Fruit fly (Drosophila melanogaster) whole organism, embryonic: ENCODE data around the gene CG10587.

Experiments
- Bgb ChIP-seq: fragments of 200-800 bp; sonication (Bioruptor generic); IDR thresholded peaks from 2 replicates; pipeline ENCODE4 v1.3.6; 2022; ENCODE audit warnings: missing biosample characterization, missing genetic modification characterization; ENCODE audit not compliant: partially characterized antibody
- CG10209 ChIP-seq: fragments of 200-800 bp; sonication (Bioruptor generic); optimal IDR thresholded peaks from 3 replicates; lab custom pipeline; 2017; ENCODE audit warnings: missing biosample characterization, mild to moderate bottlenecking, missing genetic modification characterization, missing genetic modification reagents
- CG10366 ChIP-seq: fragments of 200-800 bp; sonication (Bioruptor generic); IDR thresholded peaks from 2 replicates; pipeline ENCODE4 v1.3.6; 2022; ENCODE audit warnings: missing biosample characterization, missing genetic modification characterization
- CG13624 ChIP-seq: fragments of 200-800 bp; sonication (Bioruptor generic); optimal IDR thresholded peaks from 2 replicates; lab custom pipeline; 2016; ENCODE audit warnings: missing biosample characterization, missing genetic modification characterization
- CG13775 ChIP-seq: fragments of 200-800 bp; sonication (Bioruptor generic); optimal IDR thresholded peaks from 3 replicates; lab custom pipeline; 2017; ENCODE audit warnings: missing biosample characterization, mild to moderate bottlenecking, missing genetic modification characterization
- CG17568 ChIP-seq: fragments of 200-800 bp; sonication (Bioruptor generic); optimal IDR thresholded peaks from 2 replicates; lab custom pipeline; 2018; ENCODE audit warnings: missing biosample characterization, mild to moderate bottlenecking, missing genetic modification characterization, moderate library complexity
- CG17829 ChIP-seq: fragments of 200-800 bp; optimal IDR thresholded peaks from 2 replicates; lab custom pipeline; 2019; ENCODE audit warnings: missing biosample characterization, mild to moderate bottlenecking, missing genetic modification characterization, moderate library complexity
- CG18262 ChIP-seq: fragments of 200-800 bp; optimal IDR thresholded peaks from 3 replicates; lab custom pipeline; 2019; ENCODE audit warnings: missing biosample characterization, mild to moderate bottlenecking, missing genetic modification characterization, moderate library complexity
- CG31388 ChIP-seq: fragments of 200-800 bp; sonication (Bioruptor generic); optimal IDR thresholded peaks from 2 replicates; lab custom pipeline; 2016; ENCODE audit warnings: missing biosample characterization, missing genetic modification characterization
- CG31441 ChIP-seq: fragments of 200-800 bp; sonication (Bioruptor generic); IDR thresholded peaks from 2 replicates; pipeline ENCODE4 v1.3.6; 2022; ENCODE audit warnings: missing biosample characterization, missing genetic modification characterization
- CG3163 ChIP-seq: fragments of 200-800 bp; sonication (Bioruptor generic); optimal IDR thresholded peaks from 3 replicates; lab custom pipeline; 2016; ENCODE audit warnings: missing biosample characterization, missing genetic modification characterization
- CG3995 ChIP-seq: fragments of 200-800 bp; sonication (Bioruptor generic); optimal IDR thresholded peaks from 3 replicates; lab custom pipeline; 2016; ENCODE audit warnings: missing biosample characterization, missing genetic modification characterization
- CTCF ChIP-seq: fragments of 200-800 bp; sonication (Bioruptor generic); optimal IDR thresholded peaks from 2 replicates; lab custom pipeline; 2017; ENCODE audit warnings: missing biosample characterization, mild to moderate bottlenecking, missing genetic modification characterization, moderate library complexity
- Dbx ChIP-seq: fragments of 200-800 bp; sonication (Bioruptor generic); IDR thresholded peaks from 3 replicates; pipeline ENCODE4 v1.3.6; 2022; ENCODE audit warnings: missing biosample characterization, missing genetic modification characterization
- Drgx ChIP-seq: fragments of 200-800 bp; sonication (Bioruptor generic); IDR thresholded peaks from 2 replicates; pipeline ENCODE4 v1.3.6; 2022; ENCODE audit warnings: missing biosample characterization, missing genetic modification characterization
- Ets65A ChIP-seq: fragments of 200-800 bp; sonication (Bioruptor generic); peaks from one replicate; lab custom pipeline; 2016; ENCODE audit warnings: missing biosample characterization, missing genetic modification characterization
- Scr ChIP-seq: fragments of 200-800 bp; sonication (Bioruptor generic); IDR thresholded peaks from 2 replicates; pipeline ENCODE4 v1.3.6; 2022; ENCODE audit warnings: missing biosample characterization, missing genetic modification characterization; ENCODE audit not compliant: partially characterized antibody
- bbx ChIP-seq: fragments of 200-800 bp; sonication (Bioruptor generic); IDR thresholded peaks from 2 replicates; pipeline ENCODE4 v1.3.6; 2022; ENCODE audit warnings: missing biosample characterization, missing genetic modification characterization; ENCODE audit not compliant: partially characterized antibody
- bigmax ChIP-seq: fragments of 200-800 bp; sonication (Bioruptor generic); optimal IDR thresholded peaks from 2 replicates; lab custom pipeline; 2018; ENCODE audit warnings: missing biosample characterization, mild to moderate bottlenecking, missing genetic modification characterization
- bsh ChIP-seq, 2 experiments: fragments of 200-800 bp; sonication (Bioruptor generic); optimal IDR thresholded peaks; 2 replicates each; lab custom pipeline; 2017 to 2018; ENCODE audit warnings: mild to moderate bottlenecking in 2 of 2, missing biosample characterization in 2 of 2, missing genetic modification characterization in 2 of 2, moderate library complexity in 1 of 2
- cg ChIP-seq: fragments of 200-800 bp; sonication (Bioruptor generic); optimal IDR thresholded peaks from 3 replicates; lab custom pipeline; 2019; ENCODE audit warnings: missing biosample characterization, mild to moderate bottlenecking, missing genetic modification characterization, moderate library complexity
- dan ChIP-seq: fragments of 200-800 bp; sonication (Bioruptor generic); IDR thresholded peaks from 2 replicates; pipeline ENCODE4 v1.3.6; 2022; ENCODE audit warnings: missing biosample characterization, missing genetic modification characterization
- dmrt99B ChIP-seq: fragments of 200-800 bp; sonication (Bioruptor generic); optimal IDR thresholded peaks from 2 replicates; lab custom pipeline; 2018; ENCODE audit warnings: missing biosample characterization, mild to moderate bottlenecking, missing genetic modification characterization, moderate library complexity
- jumu ChIP-seq: fragments of 200-800 bp; sonication (Bioruptor generic); optimal IDR thresholded peaks from 3 replicates; lab custom pipeline; 2016; ENCODE audit warnings: missing biosample characterization, missing genetic modification characterization
- nom ChIP-seq: fragments of 200-800 bp; sonication (Bioruptor generic); optimal IDR thresholded peaks from 2 replicates; lab custom pipeline; 2017; ENCODE audit warnings: missing biosample characterization, missing genetic modification characterization, mild to moderate bottlenecking, moderate library complexity, missing genetic modification reagents
- onecut ChIP-seq: fragments of 200-800 bp; sonication (Bioruptor generic); IDR thresholded peaks from 2 replicates; pipeline ENCODE4 v1.3.6; 2022; ENCODE audit warnings: missing biosample characterization, missing genetic modification characterization
- pan ChIP-seq, 4 experiments: fragments of >200 bp in 3 of 4; fragments of 200-800 bp in 1 of 4; sonication (Bioruptor generic) in 1 of 4; optimal IDR thresholded peaks in 3 of 4; IDR thresholded peaks in 1 of 4; 2 replicates each; pipeline versions ENCODE4 v1.3.6 to Lab custom; 2017 to 2022; ENCODE audit warnings: missing biosample characterization in 2 of 4, missing genetic modification characterization in 2 of 4, mixed read lengths in 1 of 4
- rib ChIP-seq: fragments of 200-800 bp; sonication (Bioruptor generic); IDR thresholded peaks from 2 replicates; pipeline ENCODE4 v1.3.6; 2022; ENCODE audit warnings: missing biosample characterization, missing genetic modification characterization
- sens ChIP-seq: fragments of 200-800 bp; sonication (Bioruptor generic); peaks from one replicate; lab custom pipeline; 2016; ENCODE audit warnings: missing biosample characterization, missing genetic modification characterization
- sr ChIP-seq: fragments of 200-800 bp; sonication (Bioruptor generic); IDR thresholded peaks from 3 replicates; pipeline ENCODE4 v1.3.6; 2022; ENCODE audit warnings: missing biosample characterization, missing genetic modification characterization
- stwl ChIP-seq: fragments of 200-800 bp; sonication (Bioruptor generic); optimal IDR thresholded peaks from 3 replicates; lab custom pipeline; 2018; ENCODE audit warnings: missing biosample characterization, mild to moderate bottlenecking, missing genetic modification characterization, moderate library complexity
- tll ChIP-seq, 2 experiments: fragments of 200-800 bp in 1 of 2; fragments of >200 bp in 1 of 2; sonication (Bioruptor generic) in 1 of 2; optimal IDR thresholded peaks; 2 replicates each; lab custom pipeline; 2017 to 2019; ENCODE audit warnings: missing biosample characterization in 2 of 2, missing genetic modification characterization in 2 of 2, mild to moderate bottlenecking in 1 of 2, moderate library complexity in 1 of 2
- zfh2 ChIP-seq: fragments of 200-800 bp; sonication (Bioruptor generic); optimal IDR thresholded peaks from 2 replicates; lab custom pipeline; 2016; ENCODE audit warnings: missing biosample characterization, missing genetic modification characterization

CG10587 gene

dm6 chr3L:21007364-21008254 lies 45.3 kb upstream of the CG10587 start (continued):
- TF ChIP-seq CG31441 (GFP tag; lab: Robert Waterston, UW) (no peak), CG17829 (tag; lab: Kevin White, UChicago) (no peak), jumu (GFP tag; lab: Kevin White, UChicago) (no peak), zfh2 (GFP tag; lab: Kevin White, UChicago) (no peak), CG3163 (GFP tag; lab: Kevin White, UChicago) (peak; percentile 67), CG31388 (GFP tag; lab: Kevin White, UChicago) (no peak), CG13775 (GFP tag; lab: Kevin White, UChicago) (peak; percentile 38), Scr (GFP tag; lab: Robert Waterston, UW) (no peak), CG10209 (GFP tag; lab: Kevin White, UChicago) (peak; percentile 61), CG18262 (tag; lab: Kevin White, UChicago) (no peak), cg (GFP tag; lab: Kevin White, UChicago) (peak; percentile 86), dmrt99B (no peak), dan (GFP tag; lab: Robert Waterston, UW) (no peak)
- TF ChIP-seq, all 482 proteins: peak for 106

dm6 chr3L:20999639-21000038 lies 37.3 kb upstream of the CG10587 start:
- no peak for TF ChIP-seq CG13624 (GFP tag; lab: Kevin White, UChicago)
- no peak for TF ChIP-seq tll (GFP tag; optimal IDR thresholded peaks at IDR 0.05; lab: Kevin White, UChicago)
- TF ChIP-seq Dbx (GFP tag; lab: Robert Waterston, UW) = 0 out of 3 replicates have a peak, but pooled peaks have one; percentile 15
- no peak for TF ChIP-seq sr (GFP tag; lab: Robert Waterston, UW)
- TF ChIP-seq CTCF (GFP tag; lab: Kevin White, UChicago) = peak; percentile 61
- no peak for TF ChIP-seq Bgb (GFP tag; lab: Robert Waterston, UW)
- TF ChIP-seq CG10366 (GFP tag; lab: Robert Waterston, UW) = no peak

dm6 chr3L:20991373-20991772 lies 29.0 kb upstream of the CG10587 start, which contains the start of gene CG12984:
CG12984 (plus strand) TSS chr3L:20991673.
- TF ChIP-seq CG17568 (GFP tag; lab: Kevin White, UChicago) (no peak), bbx (GFP tag; lab: Robert Waterston, UW) (0 out of 2 replicates have a peak, but pooled peaks have one; percentile 15), stwl (tag; lab: Kevin White, UChicago) (peak; percentile 32), sens (GFP tag; lab: Kevin White, UChicago) (peak; percentile 70)
- TF ChIP-seq, all 482 proteins: peak for 3

DNA sequence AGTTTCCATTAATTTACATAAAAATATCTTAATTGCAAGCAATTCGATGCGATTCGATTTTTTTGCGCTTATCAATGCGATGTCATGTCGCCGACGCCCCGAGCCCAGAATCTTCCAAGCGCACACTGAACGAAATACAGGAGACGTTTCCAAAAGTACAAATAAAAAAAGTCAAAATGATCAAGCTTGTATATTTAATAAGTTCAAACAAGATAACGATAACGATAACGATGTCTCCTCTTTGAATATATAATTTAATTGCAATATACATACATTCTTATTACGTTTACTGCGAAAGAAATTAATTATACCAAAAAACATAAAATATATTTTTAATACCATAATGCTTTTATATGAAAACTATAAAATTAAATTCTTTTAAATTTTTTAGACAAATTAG lies 27.9 kb upstream of the CG10587 start:
- TF ChIP-seq CG3995 (no peak), nom (GFP tag; lab: Kevin White, UChicago) (peak; percentile 0), bigmax (no peak), rib (GFP tag; lab: Robert Waterston, UW) (no peak)

DNA sequence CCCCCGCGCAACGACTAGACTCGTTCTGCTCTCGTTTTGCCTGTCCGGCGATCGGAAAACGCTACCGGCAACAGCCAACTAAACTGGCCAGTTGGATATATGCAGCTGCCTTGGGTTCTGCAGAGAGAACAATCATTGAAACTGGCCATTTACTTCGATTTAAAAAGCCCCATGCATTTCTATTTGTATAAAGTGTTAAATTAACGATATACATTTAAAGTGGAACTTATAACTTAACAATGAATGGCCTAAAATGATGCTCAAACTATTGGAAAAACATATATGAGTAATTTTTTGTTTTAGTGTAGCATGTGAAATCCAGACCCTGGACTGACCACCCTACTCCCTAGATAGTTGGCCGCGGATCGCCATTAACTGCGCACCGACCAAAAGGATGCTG lies 26.5 kb upstream of the CG10587 start:
- TF ChIP-seq nom (GFP tag; lab: Kevin White, UChicago) (peak; percentile 51), bsh (GFP tag; optimal IDR thresholded peaks at IDR 0.05; lab: Kevin White, UChicago) (peak in 1 of 2 experiments; percentile 81), onecut (GFP tag; lab: Robert Waterston, UW) (no peak), sens (GFP tag; lab: Kevin White, UChicago) (peak; percentile 10), pan (optimal IDR thresholded peaks at IDR 0.05; lab: Kevin White, UChicago) (no peak), pan (GFP tag; optimal IDR thresholded peaks at IDR 0.05 in 1 of 2, IDR thresholded peaks at IDR 0.05 in 1 of 2) (no peak), Ets65A (GFP tag; lab: Kevin White, UChicago) (peak; percentile 12), Drgx (GFP tag; lab: Robert Waterston, UW) (peak; percentile 62)
